Worm (Caenorhabditis elegans) whole organism, young adult: ENCODE measurements around the gene dhhc-8.

ENCODE experiments used
- C06A6.2 ChIP-seq: fragments of 200-800 bp; sonication (Bioruptor generic); conservative IDR thresholded peaks from 2 replicates; pipeline ENCODE4 v1.3.6; 2022; ENCODE audit warnings: missing genetic modification characterization, missing compliant biosample characterization
- F37B4.10 ChIP-seq: fragments of 200-800 bp; sonication (Bioruptor generic); IDR thresholded peaks from 2 replicates; pipeline ENCODE4 v1.3.6; 2022; ENCODE audit warnings: missing genetic modification characterization, missing compliant biosample characterization
- F39B2.1 ChIP-seq: fragments of 200-800 bp; sonication (Bioruptor generic); IDR thresholded peaks from 2 replicates; pipeline ENCODE4 v1.3.6; 2022; ENCODE audit warnings: missing genetic modification reagents, missing genetic modification characterization, missing compliant biosample characterization
- F49E8.2 ChIP-seq: sonication (generic microtip); optimal IDR thresholded peaks from 3 replicates; lab custom pipeline; 2017; ENCODE audit warnings: missing genetic modification characterization, mild to moderate bottlenecking, missing compliant biosample characterization, antibody characterized with exemption, moderate library complexity; ENCODE audit not compliant: insufficient read depth
- F55B11.4 ChIP-seq: sonication (generic microtip); optimal IDR thresholded peaks from 2 replicates; lab custom pipeline; 2016; ENCODE audit warnings: missing compliant biosample characterization, missing genetic modification characterization, borderline replicate concordance; ENCODE audit not compliant: insufficient read depth
- K11D2.4 ChIP-seq: fragments of 200-800 bp; sonication (Bioruptor generic); IDR thresholded peaks from 2 replicates; pipeline ENCODE4 v1.3.6; 2022; ENCODE audit warnings: missing genetic modification reagents, missing genetic modification characterization, missing compliant biosample characterization
- T26A5.8 ChIP-seq: sonication (generic microtip); optimal IDR thresholded peaks from 2 replicates; lab custom pipeline; 2016; ENCODE audit warnings: missing genetic modification characterization, missing compliant biosample characterization
- Y53G8AR.9 ChIP-seq: fragments of 200-800 bp; sonication (Bioruptor generic); conservative IDR thresholded peaks from 2 replicates; pipeline ENCODE4 v1.3.6; 2022; ENCODE audit warnings: missing genetic modification reagents, missing genetic modification characterization, missing compliant biosample characterization
- Y67H2A.10 ChIP-seq: fragments of 200-800 bp; sonication (Bioruptor generic); conservative IDR thresholded peaks from 2 replicates; pipeline ENCODE4 v1.3.6; 2022; ENCODE audit warnings: missing genetic modification reagents, missing genetic modification characterization, missing compliant biosample characterization
- ZK185.1 ChIP-seq: sonication (generic microtip); optimal IDR thresholded peaks from 2 replicates; lab custom pipeline; 2016; ENCODE audit warnings: mild to moderate bottlenecking, missing genetic modification characterization, missing compliant biosample characterization; ENCODE audit not compliant: poor library complexity, severe bottlenecking
- akir-1 ChIP-seq: fragments of 200-800 bp; sonication (Bioruptor generic); optimal IDR thresholded peaks from 2 replicates; lab custom pipeline; 2018; ENCODE audit warnings: mild to moderate bottlenecking, missing genetic modification characterization, moderate library complexity, missing compliant biosample characterization
- atf-7 ChIP-seq: sonication (generic microtip); optimal IDR thresholded peaks from 2 replicates; lab custom pipeline; 2017; ENCODE audit warnings: mild to moderate bottlenecking, missing genetic modification characterization, missing compliant biosample characterization
- athp-1 ChIP-seq: sonication (generic microtip); optimal IDR thresholded peaks from 2 replicates; lab custom pipeline; 2017; ENCODE audit warnings: mild to moderate bottlenecking, missing genetic modification characterization, missing compliant biosample characterization
- attf-5 ChIP-seq: fragments of 200-800 bp; sonication (Bioruptor generic); optimal IDR thresholded peaks from 2 replicates; lab custom pipeline; 2018; ENCODE audit warnings: mild to moderate bottlenecking, missing genetic modification characterization, missing compliant biosample characterization
- attf-6 ChIP-seq: fragments of 200-800 bp; sonication (Bioruptor generic); IDR thresholded peaks from 2 replicates; pipeline ENCODE4 v1.3.6; 2022; ENCODE audit warnings: missing genetic modification reagents, missing genetic modification characterization, missing compliant biosample characterization
- bed-1 ChIP-seq: fragments of 200-800 bp; sonication (Bioruptor generic); IDR thresholded peaks from 2 replicates; pipeline ENCODE4 v1.3.6; 2022; ENCODE audit warnings: missing genetic modification reagents, missing genetic modification characterization, missing compliant biosample characterization
- bed-2 ChIP-seq: fragments of 200-800 bp; sonication (Bioruptor generic); IDR thresholded peaks from 2 replicates; pipeline ENCODE4 v1.3.6; 2022; ENCODE audit warnings: missing genetic modification reagents, missing genetic modification characterization, missing compliant biosample characterization
- ccch-3 ChIP-seq: fragments of 200-800 bp; sonication (Bioruptor generic); optimal IDR thresholded peaks from 2 replicates; lab custom pipeline; 2018; ENCODE audit warnings: mild to moderate bottlenecking, missing genetic modification characterization, missing compliant biosample characterization
- cebp-2 ChIP-seq: fragments of 200-800 bp; sonication (Bioruptor generic); IDR thresholded peaks from 2 replicates; pipeline ENCODE4 v1.3.6; 2022; ENCODE audit warnings: missing genetic modification characterization, missing compliant biosample characterization
- ceh-27 ChIP-seq: fragments of 200-800 bp; sonication (Bioruptor generic); optimal IDR thresholded peaks from 2 replicates; lab custom pipeline; 2018; ENCODE audit warnings: mild to moderate bottlenecking, missing genetic modification characterization, moderate library complexity, missing compliant biosample characterization
- ceh-40 ChIP-seq: fragments of 200-800 bp; sonication (Bioruptor generic); IDR thresholded peaks from 2 replicates; pipeline ENCODE4 v1.3.6; 2022; ENCODE audit warnings: missing genetic modification characterization, missing compliant biosample characterization
- ceh-58 ChIP-seq: fragments of 200-800 bp; sonication (Bioruptor generic); IDR thresholded peaks from 2 replicates; pipeline ENCODE4 v1.3.6; 2022; ENCODE audit warnings: missing genetic modification characterization, missing compliant biosample characterization
- ceh-91 ChIP-seq: fragments of 200-800 bp; sonication (Bioruptor generic); IDR thresholded peaks from 2 replicates; pipeline ENCODE4 v1.3.6; 2022; ENCODE audit warnings: missing genetic modification reagents, missing genetic modification characterization, missing compliant biosample characterization
- chd-7 ChIP-seq: sonication (generic microtip); optimal IDR thresholded peaks from 2 replicates; lab custom pipeline; 2016; ENCODE audit warnings: mild to moderate bottlenecking, missing genetic modification characterization, moderate library complexity, missing compliant biosample characterization
- dox-1 ChIP-seq: fragments of 200-800 bp; sonication (Bioruptor generic); IDR thresholded peaks from 2 replicates; pipeline ENCODE4 v1.3.6; 2022; ENCODE audit warnings: missing genetic modification reagents, missing genetic modification characterization, missing compliant biosample characterization
- dpff-1 ChIP-seq: sonication (generic microtip); optimal IDR thresholded peaks from 2 replicates; lab custom pipeline; 2017; ENCODE audit warnings: mild to moderate bottlenecking, missing genetic modification characterization, missing compliant biosample characterization
- ets-4 ChIP-seq: fragments of 200-800 bp; sonication (Bioruptor generic); optimal IDR thresholded peaks from 2 replicates; lab custom pipeline; 2018; ENCODE audit warnings: mild to moderate bottlenecking, missing genetic modification characterization, missing compliant biosample characterization
- fkh-3 ChIP-seq: sonication (generic microtip); optimal IDR thresholded peaks from 2 replicates; lab custom pipeline; 2016; ENCODE audit warnings: mild to moderate bottlenecking, missing genetic modification characterization, missing compliant biosample characterization
- gei-17 ChIP-seq: fragments of 200-800 bp; sonication (Bioruptor generic); optimal IDR thresholded peaks from 2 replicates; lab custom pipeline; 2018; ENCODE audit warnings: mild to moderate bottlenecking, missing genetic modification characterization, missing compliant biosample characterization
- hlh-12 ChIP-seq: sonication (generic microtip); optimal IDR thresholded peaks from 2 replicates; lab custom pipeline; 2016; ENCODE audit warnings: missing genetic modification characterization, missing compliant biosample characterization
- hlh-26 ChIP-seq: fragments of 200-800 bp; sonication (Bioruptor generic); conservative IDR thresholded peaks from 2 replicates; pipeline ENCODE4 v1.3.6; 2022; ENCODE audit warnings: missing genetic modification reagents, missing genetic modification characterization, missing compliant biosample characterization
- let-607 ChIP-seq, 2 experiments: fragments of 200-800 bp in 1 of 2; sonication (Bioruptor generic) in 1 of 2; sonication (generic microtip) in 1 of 2; optimal IDR thresholded peaks; 2 replicates each; lab custom pipeline; 2016 to 2018; ENCODE audit warnings: mild to moderate bottlenecking in 2 of 2, missing compliant biosample characterization in 2 of 2, missing genetic modification characterization in 2 of 2, moderate library complexity in 2 of 2, missing genotype in 1 of 2
- lin-26 ChIP-seq: fragments of 200-800 bp; sonication (Bioruptor generic); IDR thresholded peaks from 2 replicates; pipeline ENCODE4 v1.3.6; 2022; ENCODE audit warnings: missing genetic modification reagents, missing genetic modification characterization, missing compliant biosample characterization
- lir-1 ChIP-seq: fragments of 200-800 bp; sonication (Bioruptor generic); conservative IDR thresholded peaks from 2 replicates; pipeline ENCODE4 v1.3.6; 2022; ENCODE audit warnings: missing genetic modification reagents, missing genetic modification characterization, missing compliant biosample characterization
- lsl-1 ChIP-seq: fragments of 200-800 bp; sonication (Bioruptor generic); optimal IDR thresholded peaks from 2 replicates; lab custom pipeline; 2018; ENCODE audit warnings: mild to moderate bottlenecking, missing genetic modification characterization, moderate library complexity, missing compliant biosample characterization
- madf-8 ChIP-seq: fragments of 200-800 bp; sonication (Bioruptor generic); conservative IDR thresholded peaks from 2 replicates; pipeline ENCODE4 v1.3.6; 2022; ENCODE audit warnings: missing genetic modification reagents, missing genetic modification characterization, missing compliant biosample characterization
- mxl-1 ChIP-seq: sonication (generic microtip); optimal IDR thresholded peaks from 2 replicates; lab custom pipeline; 2016; ENCODE audit warnings: missing genetic modification characterization, missing compliant biosample characterization
- nhr-179 ChIP-seq: sonication (generic microtip); optimal IDR thresholded peaks from 2 replicates; lab custom pipeline; 2016; ENCODE audit warnings: mild to moderate bottlenecking, missing genetic modification characterization, missing compliant biosample characterization
- nhr-27 ChIP-seq: fragments of 200-800 bp; sonication (Bioruptor generic); optimal IDR thresholded peaks from 2 replicates; lab custom pipeline; 2018; ENCODE audit warnings: mild to moderate bottlenecking, missing genetic modification characterization, moderate library complexity, missing compliant biosample characterization
- nhr-80 ChIP-seq: sonication (generic microtip); optimal IDR thresholded peaks from 2 replicates; lab custom pipeline; 2016; ENCODE audit warnings: missing genetic modification characterization, missing compliant biosample characterization
- somi-1 ChIP-seq: fragments of 200-800 bp; sonication (Bioruptor generic); optimal IDR thresholded peaks from 2 replicates; lab custom pipeline; 2018; ENCODE audit warnings: mild to moderate bottlenecking, missing genetic modification characterization, missing compliant biosample characterization
- tbp1 ChIP-seq: fragments of 200-800 bp; sonication (Bioruptor generic); optimal IDR thresholded peaks from 2 replicates; lab custom pipeline; 2018; ENCODE audit warnings: mild to moderate bottlenecking, missing genetic modification characterization, missing compliant biosample characterization
- unc-62 ChIP-seq: fragments of 150-350 bp; optimal IDR thresholded peaks from 2 replicates; lab custom pipeline; 2014; ENCODE audit warnings: missing biosample characterization, missing genetic modification reagents, missing genetic modification characterization
- zfh-2 ChIP-seq: fragments of 200-800 bp; sonication (Bioruptor generic); conservative IDR thresholded peaks from 2 replicates; pipeline ENCODE4 v1.3.6; 2022; ENCODE audit warnings: missing genetic modification reagents, missing genetic modification characterization, missing compliant biosample characterization
- zim-3 ChIP-seq: sonication (generic microtip); optimal IDR thresholded peaks from 2 replicates; lab custom pipeline; 2017; ENCODE audit warnings: mild to moderate bottlenecking, missing genetic modification characterization, moderate library complexity, missing compliant biosample characterization
- ztf-18 ChIP-seq: sonication (generic microtip); optimal IDR thresholded peaks from 2 replicates; lab custom pipeline; 2016; ENCODE audit warnings: missing genotype, mild to moderate bottlenecking, missing genetic modification characterization, missing compliant biosample characterization
- ztf-25 ChIP-seq: fragments of 200-800 bp; sonication (Bioruptor generic); IDR thresholded peaks from 2 replicates; pipeline ENCODE4 v1.3.6; 2022; ENCODE audit warnings: missing genetic modification reagents, missing genetic modification characterization, missing compliant biosample characterization

dhhc-8 gene

DNA sequence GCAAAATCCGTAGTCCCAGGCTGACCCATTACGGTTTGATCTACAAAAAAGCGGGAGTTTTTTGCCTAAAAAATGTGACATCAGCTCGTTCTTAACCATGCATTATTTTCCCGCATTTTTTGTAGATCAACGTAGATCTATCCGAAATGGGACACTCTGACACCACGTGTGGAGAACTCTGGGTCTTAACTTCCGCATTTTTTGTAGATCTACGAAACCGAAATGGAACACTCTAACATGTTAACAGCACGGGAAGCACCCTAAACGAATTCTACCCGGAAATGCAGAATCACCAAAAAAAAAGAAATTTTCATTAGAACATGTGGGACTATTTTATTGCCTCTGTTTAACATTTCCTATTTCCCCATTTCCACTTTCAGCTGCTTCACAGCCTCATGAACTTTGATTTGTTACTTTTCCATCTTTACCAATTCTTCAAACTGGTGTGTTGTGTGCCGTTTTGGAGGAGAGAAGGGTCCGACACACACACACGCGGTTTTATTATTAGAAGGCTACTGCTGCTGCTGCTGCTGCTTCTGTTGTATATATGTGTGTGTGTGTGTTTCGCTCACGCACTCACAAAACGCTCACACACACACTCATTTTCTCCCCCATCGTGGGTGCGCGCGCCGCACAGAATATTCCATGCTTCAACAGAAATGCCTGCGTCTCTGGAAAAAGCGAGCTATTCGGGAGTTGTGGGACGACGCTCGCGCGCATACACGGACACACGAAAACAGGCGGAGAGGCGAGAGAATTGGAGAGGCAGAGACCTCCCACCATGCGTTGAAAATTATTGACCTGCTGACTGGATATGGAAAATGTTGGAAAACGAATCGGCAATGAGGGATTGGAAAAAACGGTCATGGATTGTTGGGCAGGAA is 39.3 kb upstream of the dhhc-8 start (continued):
- TF ChIP-seq F39B2.1 (GFP tag; lab: Robert Waterston, UW) = no peak
- peak; percentile 79 for TF ChIP-seq ceh-27 (GFP tag; lab: Kevin White, UChicago)
- peak; percentile 59 for TF ChIP-seq nhr-27
- no peak for TF ChIP-seq T26A5.8 (tag; lab: Kevin White, UChicago)
- TF ChIP-seq lir-1 (GFP tag; lab: Robert Waterston, UW) = peak; percentile 99
- no peak for TF ChIP-seq ceh-40 (GFP tag; lab: Robert Waterston, UW)
- no peak for TF ChIP-seq fkh-3 (tag; lab: Kevin White, UChicago)
- TF ChIP-seq bed-1 (GFP tag; lab: Robert Waterston, UW) = no peak
- peak; percentile 53 for TF ChIP-seq ets-4 (GFP tag; lab: Kevin White, UChicago)
- TF ChIP-seq atf-7 (tag; lab: Kevin White, UChicago) = no peak
- peak; percentile 39 to 47 for TF ChIP-seq let-607 (tag; optimal IDR thresholded peaks at IDR 0.05; lab: Kevin White, UChicago)
- TF ChIP-seq attf-6 (GFP tag; lab: Robert Waterston, UW) = no peak
- no peak for TF ChIP-seq F49E8.2 (tag; lab: Kevin White, UChicago)
- peak; percentile 81 for TF ChIP-seq nhr-80 (tag; lab: Kevin White, UChicago)
- peak; percentile 95 for TF ChIP-seq zfh-2 (GFP tag; lab: Robert Waterston, UW)
- TF ChIP-seq gei-17 (GFP tag; lab: Kevin White, UChicago) = peak; percentile 27
- TF ChIP-seq nhr-179 = no peak
- TF ChIP-seq zim-3 (tag; lab: Kevin White, UChicago) = no peak
- TF ChIP-seq ztf-18 (tag; lab: Kevin White, UChicago) = peak; percentile 24
- TF ChIP-seq madf-8 (GFP tag; lab: Robert Waterston, UW) = no peak
- TF ChIP-seq hlh-12 = no peak
- TF ChIP-seq K11D2.4 (GFP tag; lab: Robert Waterston, UW) = no peak
- no peak for TF ChIP-seq ceh-91 (GFP tag; lab: Robert Waterston, UW)
- peak; percentile 55; the same call in 1 of the 2 replicates for TF ChIP-seq lin-26 (GFP tag; lab: Robert Waterston, UW)
- TF ChIP-seq cebp-2 = no peak
- no peak for TF ChIP-seq mxl-1 (tag; lab: Kevin White, UChicago)
- no peak for TF ChIP-seq athp-1 (tag; lab: Kevin White, UChicago)
- TF ChIP-seq unc-62 (GFP tag; lab: Kevin White, UChicago) = no peak
- no peak for TF ChIP-seq ccch-3 (GFP tag; lab: Kevin White, UChicago)
- no peak for TF ChIP-seq Y53G8AR.9
- peak; percentile 66 for TF ChIP-seq dox-1
- no peak for TF ChIP-seq dpff-1 (tag; lab: Kevin White, UChicago)
- TF ChIP-seq attf-5 (GFP tag; lab: Kevin White, UChicago) = peak; percentile 82
- 0 out of 2 replicates have a peak, but pooled peaks have one; percentile 72 for TF ChIP-seq F37B4.10 (GFP tag; lab: Robert Waterston, UW)
- no peak for TF ChIP-seq ztf-25 (GFP tag; lab: Robert Waterston, UW)
- TF ChIP-seq hlh-26 (GFP tag; lab: Robert Waterston, UW) = no peak
- no peak for TF ChIP-seq lsl-1
- TF ChIP-seq C06A6.2 (GFP tag; lab: Robert Waterston, UW) = peak; percentile 68
- TF ChIP-seq chd-7 = peak; percentile 47
- TF ChIP-seq ZK185.1 = peak; percentile 36
- TF ChIP-seq F55B11.4 (tag; lab: Kevin White, UChicago) = no peak
- TF ChIP-seq tbp1 (GFP tag; lab: Kevin White, UChicago) = peak; percentile 44
- peak; percentile 67 for TF ChIP-seq akir-1 (GFP tag; lab: Kevin White, UChicago)
- no peak for TF ChIP-seq Y67H2A.10 (GFP tag; lab: Robert Waterston, UW)
- peak; percentile 12; the same call in 1 of the 2 replicates for TF ChIP-seq bed-2 (GFP tag; lab: Robert Waterston, UW)
- TF ChIP-seq ceh-58 (GFP tag; lab: Robert Waterston, UW) = no peak
- TF ChIP-seq somi-1 (GFP tag; lab: Kevin White, UChicago) = no peak
